Worm (Caenorhabditis elegans): ENCODE results near the gene C44C10.5.

DNA sequence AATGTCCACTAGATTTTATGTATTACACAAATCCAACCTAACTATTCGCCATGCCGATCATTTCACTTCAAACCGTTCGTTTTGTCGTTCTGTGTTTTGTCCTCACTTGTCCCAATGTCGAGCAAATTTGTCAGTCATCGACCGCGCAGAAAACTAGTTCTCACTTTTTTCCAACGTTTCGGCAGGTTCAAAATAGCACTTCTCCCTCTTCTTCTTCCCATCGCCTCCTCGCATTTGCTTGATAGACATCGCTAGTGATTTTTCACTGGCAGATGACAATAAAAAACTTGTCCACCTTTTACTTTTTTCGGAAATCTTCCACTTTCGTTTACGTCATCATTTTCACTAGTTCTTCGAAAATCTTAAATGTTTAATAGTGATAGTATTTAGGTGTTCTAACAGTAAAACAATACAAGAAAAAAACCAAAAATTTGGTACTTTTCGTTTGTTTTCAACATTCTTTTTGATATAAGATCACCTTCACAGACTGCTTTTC lies 24.8 kb upstream of the C44C10.5 start:
- no peak for TF ChIP-seq tab-1 (GFP tag; IDR thresholded peaks at IDR 0.05)
- no peak for TF ChIP-seq T22C8.4 (GFP tag; IDR thresholded peaks at IDR 0.05)
- no peak for TF ChIP-seq flt-1 (GFP tag; IDR thresholded peaks at IDR 0.05)
- TF ChIP-seq ztf-23 (GFP tag; IDR thresholded peaks at IDR 0.05) = no peak
- no peak for TF ChIP-seq ztf-29 (GFP tag; IDR thresholded peaks at IDR 0.05)

Data from whole organism, midembryonic.